Worm (Caenorhabditis elegans) whole organism, early embryonic: Measurements from ENCODE around the gene uev-2.

Experiments used
- B0310.2 ChIP-seq: sonication (generic microtip); optimal IDR thresholded peaks from 2 replicates; lab custom pipeline; 2016; ENCODE audit warnings: mild to moderate bottlenecking, missing genetic modification characterization, missing compliant biosample characterization
- F13C5.2 ChIP-seq: sonication (generic microtip); optimal IDR thresholded peaks from 2 replicates; lab custom pipeline; 2017; ENCODE audit warnings: mild to moderate bottlenecking, missing genetic modification characterization, inconsistent platforms, missing compliant biosample characterization
- aly-1 ChIP-seq: sonication (generic microtip); optimal IDR thresholded peaks from 2 replicates; lab custom pipeline; 2016; ENCODE audit warnings: missing genetic modification characterization, missing compliant biosample characterization
- ama-1 ChIP-seq: fragments of 150-350 bp; optimal IDR thresholded peaks from 2 replicates; lab custom pipeline; 2014
- ceh-13 ChIP-seq: fragments of 200-800 bp; sonication (Bioruptor generic); optimal IDR thresholded peaks from 2 replicates; lab custom pipeline; 2018; ENCODE audit warnings: mild to moderate bottlenecking, missing genetic modification characterization, missing compliant biosample characterization
- ceh-36 ChIP-seq: sonication (generic microtip); optimal IDR thresholded peaks from 2 replicates; lab custom pipeline; 2016; ENCODE audit warnings: missing genetic modification characterization, inconsistent platforms, missing compliant biosample characterization
- ets-7 ChIP-seq: sonication (generic microtip); optimal IDR thresholded peaks from 2 replicates; lab custom pipeline; 2016; ENCODE audit warnings: missing genotype, missing genetic modification characterization, missing compliant biosample characterization
- flt-1 ChIP-seq: fragments of 200-800 bp; sonication (Bioruptor generic); IDR thresholded peaks from 2 replicates; pipeline ENCODE4 v1.3.6; 2022; ENCODE audit warnings: missing genetic modification characterization, missing compliant biosample characterization
- hmbx-1 ChIP-seq: sonication (generic microtip); optimal IDR thresholded peaks from 2 replicates; lab custom pipeline; 2016; ENCODE audit warnings: mild to moderate bottlenecking, missing genetic modification characterization, missing compliant biosample characterization
- hmg-4 ChIP-seq: fragments of 200-800 bp; sonication (Bioruptor generic); optimal IDR thresholded peaks from 2 replicates; lab custom pipeline; 2018; ENCODE audit warnings: mild to moderate bottlenecking, missing genetic modification characterization, missing compliant biosample characterization
- hnd-1 ChIP-seq: sonication (generic microtip); optimal IDR thresholded peaks from 2 replicates; lab custom pipeline; 2016; ENCODE audit warnings: missing genetic modification characterization, missing compliant biosample characterization
- pes-1 ChIP-seq: fragments of 200-800 bp; sonication (Bioruptor generic); IDR thresholded peaks from 2 replicates; pipeline ENCODE4 v1.3.6; 2022; ENCODE audit warnings: missing genetic modification reagents, missing genetic modification characterization, missing compliant biosample characterization
- scrt-1 ChIP-seq: fragments of 200-800 bp; sonication (Bioruptor generic); IDR thresholded peaks from 2 replicates; pipeline ENCODE4 v1.3.6; 2022; ENCODE audit warnings: missing genetic modification characterization, missing compliant biosample characterization
- sea-1 ChIP-seq: fragments of 200-800 bp; sonication (Bioruptor generic); conservative IDR thresholded peaks from 2 replicates; pipeline ENCODE4 v1.3.6; 2022; ENCODE audit warnings: missing genetic modification characterization, missing compliant biosample characterization
- tbx-11 ChIP-seq: fragments of 200-800 bp; sonication (Bioruptor generic); IDR thresholded peaks from 2 replicates; pipeline ENCODE4 v1.3.6; 2022; ENCODE audit warnings: missing genetic modification characterization, missing compliant biosample characterization
- tbx-37 ChIP-seq: fragments of 200-800 bp; sonication (Bioruptor generic); conservative IDR thresholded peaks from 2 replicates; pipeline ENCODE4 v1.3.6; 2022; ENCODE audit warnings: missing genetic modification reagents, missing genetic modification characterization, missing compliant biosample characterization
- tra-4 ChIP-seq: sonication (generic microtip); optimal IDR thresholded peaks from 2 replicates; lab custom pipeline; 2017; ENCODE audit warnings: missing genetic modification characterization, missing compliant biosample characterization

uev-2 gene

ce11 chrIII:5623418-5623817, 40.5 kb downstream of the uev-2 start:
- no peak for TF ChIP-seq hmg-4 (GFP tag; lab: Kevin White, UChicago)
- TF ChIP-seq tra-4 (tag; lab: Kevin White, UChicago) = no peak
- no peak for TF ChIP-seq ceh-13 (GFP tag; lab: Kevin White, UChicago)
- no peak for TF ChIP-seq F13C5.2 (tag; lab: Kevin White, UChicago)
- TF ChIP-seq tbx-11 (GFP tag; lab: Robert Waterston, UW) = no peak
- TF ChIP-seq hnd-1 (tag; lab: Kevin White, UChicago) = no peak
- no peak for TF ChIP-seq sea-1 (GFP tag; lab: Robert Waterston, UW)
- TF ChIP-seq hmbx-1 (tag; lab: Kevin White, UChicago) = no peak
- no peak for TF ChIP-seq B0310.2

ce11 chrIII:5624835-5625234, 41.9 kb downstream of the uev-2 start, which contains the start of gene daf-4:
daf-4 (plus strand) TSS chrIII:5625135.
- TF ChIP-seq hnd-1 (tag; lab: Kevin White, UChicago) = no peak
- TF ChIP-seq tra-4 (tag; lab: Kevin White, UChicago) = no peak

ce11 chrIII:5629225-5629624, 46.3 kb downstream of the uev-2 start:
- TF ChIP-seq F13C5.2 (tag; lab: Kevin White, UChicago) (no peak), B0310.2 (no peak), pes-1 (no peak), hmg-4 (GFP tag; lab: Kevin White, UChicago) (no peak), hmbx-1 (tag; lab: Kevin White, UChicago) (no peak), flt-1 (GFP tag; lab: Robert Waterston, UW) (no peak), sea-1 (GFP tag; lab: Robert Waterston, UW) (no peak), tbx-11 (GFP tag; lab: Robert Waterston, UW) (no peak), ama-1 (lab: Kevin White, UChicago) (no peak), ceh-36 (tag; lab: Kevin White, UChicago) (no peak), tra-4 (tag; lab: Kevin White, UChicago) (no peak), scrt-1 (no peak), hnd-1 (tag; lab: Kevin White, UChicago) (no peak), tbx-37 (GFP tag; lab: Robert Waterston, UW) (no peak), ceh-13 (GFP tag; lab: Kevin White, UChicago) (no peak), aly-1 (tag; lab: Kevin White, UChicago) (no peak)

ce11 chrIII:5630350-5630749, 47.4 kb downstream of the uev-2 start:
- no peak for TF ChIP-seq hmbx-1 (tag; lab: Kevin White, UChicago)

ce11 chrIII:5632426-5632976, 49.6 kb downstream of the uev-2 start:
- TF ChIP-seq ceh-36 (tag; lab: Kevin White, UChicago) = no peak
- TF ChIP-seq ceh-13 (GFP tag; lab: Kevin White, UChicago) = no peak
- no peak for TF ChIP-seq hnd-1 (tag; lab: Kevin White, UChicago)
- no peak for TF ChIP-seq pes-1
- no peak for TF ChIP-seq scrt-1
- TF ChIP-seq B0310.2 = no peak
- no peak for TF ChIP-seq ama-1 (lab: Kevin White, UChicago)
- no peak for TF ChIP-seq tbx-11 (GFP tag; lab: Robert Waterston, UW)
- no peak for TF ChIP-seq hmg-4 (GFP tag; lab: Kevin White, UChicago)
- TF ChIP-seq ets-7 (tag; lab: Kevin White, UChicago) = no peak
- TF ChIP-seq tbx-37 (GFP tag; lab: Robert Waterston, UW) = no peak
- TF ChIP-seq F13C5.2 (tag; lab: Kevin White, UChicago) = no peak
- TF ChIP-seq sea-1 (GFP tag; lab: Robert Waterston, UW) = no peak
- TF ChIP-seq aly-1 (tag; lab: Kevin White, UChicago) = no peak
- TF ChIP-seq hmbx-1 (tag; lab: Kevin White, UChicago) = no peak
- no peak for TF ChIP-seq flt-1 (GFP tag; lab: Robert Waterston, UW)
- TF ChIP-seq tra-4 (tag; lab: Kevin White, UChicago) = no peak
